Fruit fly (Drosophila melanogaster): Measurements from ENCODE around the gene CG5555.
A peak's percentile ranks its signal among the peaks of the same experiment; 100 is the strongest.

The CG5555 gene

DNA sequence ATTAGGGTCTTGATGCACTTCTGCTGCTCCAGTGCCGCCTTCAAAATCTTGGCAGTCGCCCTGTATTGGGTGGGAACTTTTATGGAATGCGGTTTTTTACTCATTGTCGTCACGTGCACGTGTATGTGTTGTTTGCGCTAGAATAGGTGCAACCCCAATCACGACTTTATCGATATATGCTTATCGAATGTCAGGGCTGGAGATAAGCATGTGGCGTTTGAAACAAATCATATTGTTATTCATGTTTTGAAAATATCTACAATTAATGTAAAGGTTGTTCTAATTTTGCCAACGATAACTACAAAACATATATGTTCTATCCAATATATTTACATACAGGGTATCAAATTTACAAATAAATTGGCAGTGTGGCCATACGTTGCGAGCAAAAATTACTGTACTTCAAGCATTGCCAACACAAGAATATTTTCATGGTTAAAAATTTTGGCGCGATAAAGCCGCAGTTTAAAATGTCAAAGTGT, 18.2 kb downstream of the CG5555 start, which contains the start of the genes CG42359 and Nsun5 (continued):
- TF ChIP-seq CG15696 (tag; optimal IDR thresholded peaks at IDR 0.05) = peak; percentile 85
- TF ChIP-seq bbx (GFP tag; IDR thresholded peaks at IDR 0.05; ENCODE audit: partially characterized antibody) = peak; percentile 88
- peak; percentile 85 for TF ChIP-seq B-H1 (GFP tag; IDR thresholded peaks at IDR 0.05)
- peak; percentile 81 for TF ChIP-seq dmrt99B (tag; optimal IDR thresholded peaks at IDR 0.05)
- no peak for TF ChIP-seq abd-A (tag; optimal IDR thresholded peaks at IDR 0.05)
- TF ChIP-seq unpg (GFP tag; optimal IDR thresholded peaks at IDR 0.05) = peak; percentile 92
- peak; percentile 61; the same call in 1 of the 2 replicates for TF ChIP-seq aop (GFP tag; IDR thresholded peaks at IDR 0.05)
- peak; percentile 94 for TF ChIP-seq CG11560 (tag; IDR thresholded peaks at IDR 0.05)
- peak; percentile 46 for TF ChIP-seq CG10565 (GFP tag; optimal IDR thresholded peaks at IDR 0.05)
- peak; percentile 75 for TF ChIP-seq Fer2 (tag; optimal IDR thresholded peaks at IDR 0.05)
- peak; percentile 26 for TF ChIP-seq corto (GFP tag; optimal IDR thresholded peaks at IDR 0.05)
- peak; percentile 93 for TF ChIP-seq lab (GFP tag; optimal IDR thresholded peaks at IDR 0.05)
- peak; percentile 82 for TF ChIP-seq CG15479 (GFP tag; optimal IDR thresholded peaks at IDR 0.05)
- TF ChIP-seq Opbp (GFP tag; IDR thresholded peaks at IDR 0.05; ENCODE audit: partially characterized antibody) = peak; percentile 82
- TF ChIP-seq danr (GFP tag; IDR thresholded peaks at IDR 0.05) = peak; percentile 62; the same call in 1 of the 2 replicates
- peak; percentile 90 for TF ChIP-seq CoRest (tag; optimal IDR thresholded peaks at IDR 0.05)
- no peak for TF ChIP-seq usp (GFP tag; optimal IDR thresholded peaks at IDR 0.05)
- peak; percentile 94 for TF ChIP-seq Xbp1 (GFP tag; optimal IDR thresholded peaks at IDR 0.05)
- TF ChIP-seq nmo (GFP tag; optimal IDR thresholded peaks at IDR 0.05) = peak; percentile 92
- peak; percentile 70 for TF ChIP-seq ewg (GFP tag; optimal IDR thresholded peaks at IDR 0.05)
- peak; percentile 5 for TF ChIP-seq HLHmδ (GFP tag; optimal IDR thresholded peaks at IDR 0.05)
- peak; percentile 74 for TF ChIP-seq scrt (GFP tag; optimal IDR thresholded peaks at IDR 0.05)
- TF ChIP-seq HLH54F (GFP tag; optimal IDR thresholded peaks at IDR 0.05) = peak; percentile 94
- TF ChIP-seq CG1024 (GFP tag; IDR thresholded peaks at IDR 0.05) = peak; percentile 84
- peak; percentile 90 for TF ChIP-seq Abd-B (GFP tag; optimal IDR thresholded peaks at IDR 0.05)
- peak; percentile 79 for TF ChIP-seq ap (GFP tag; IDR thresholded peaks at IDR 0.05)
- peak; percentile 94 for TF ChIP-seq CG13624 (GFP tag; optimal IDR thresholded peaks at IDR 0.05)
- peak; percentile 73 for TF ChIP-seq CG17802 (tag; optimal IDR thresholded peaks at IDR 0.05)
- no peak for TF ChIP-seq kah (GFP tag; optimal IDR thresholded peaks at IDR 0.05)
- TF ChIP-seq eyg (GFP tag; optimal IDR thresholded peaks at IDR 0.05) = peak; percentile 87
- TF ChIP-seq Spps (tag; optimal IDR thresholded peaks at IDR 0.05) = peak; percentile 85
- peak in 1 of 2 experiments; percentile 31 for TF ChIP-seq tll (GFP tag; optimal IDR thresholded peaks at IDR 0.05)
- peak; percentile 96 for TF ChIP-seq row (GFP tag; IDR thresholded peaks at IDR 0.05)
- peak; percentile 33; the same call in 1 of the 2 replicates for TF ChIP-seq Adf1 (GFP tag; IDR thresholded peaks at IDR 0.05)
- peak; percentile 75 for TF ChIP-seq Myb (GFP tag; optimal IDR thresholded peaks at IDR 0.05)
- peak in 1 of 2 experiments; percentile 41 for TF ChIP-seq Hr78 (GFP tag; optimal IDR thresholded peaks at IDR 0.05)
- TF ChIP-seq CG18764 (GFP tag; optimal IDR thresholded peaks at IDR 0.05) = peak; percentile 92
- TF ChIP-seq CG32767 (GFP tag; IDR thresholded peaks at IDR 0.05) = peak; percentile 85
- TF ChIP-seq CG16779 (GFP tag; IDR thresholded peaks at IDR 0.05) = 0 out of 2 replicates have a peak, but pooled peaks have one; percentile 35
- TF ChIP-seq Meics (GFP tag; optimal IDR thresholded peaks at IDR 0.05) = peak; percentile 83
- peak; percentile 92 for TF ChIP-seq CG12942 (GFP tag; optimal IDR thresholded peaks at IDR 0.05)
- peak; percentile 59 for TF ChIP-seq bigmax (GFP tag; optimal IDR thresholded peaks at IDR 0.05)
- peak; percentile 84 for TF ChIP-seq CG32772 (GFP tag; IDR thresholded peaks at IDR 0.05)
- peak; percentile 62; the same call in 2 of the 3 replicates for TF ChIP-seq sr (GFP tag; IDR thresholded peaks at IDR 0.05)
- peak; percentile 70 for TF ChIP-seq Nf-YB (GFP tag; optimal IDR thresholded peaks at IDR 0.05)
- peak; percentile 55 for TF ChIP-seq CG15011 (GFP tag; optimal IDR thresholded peaks at IDR 0.05)
- peak; percentile 96 for TF ChIP-seq CG1603 (tag; optimal IDR thresholded peaks at IDR 0.05)
- TF ChIP-seq HHEX (GFP tag; optimal IDR thresholded peaks at IDR 0.05) = peak; percentile 84
- peak; percentile 56 for TF ChIP-seq Hmx (GFP tag; optimal IDR thresholded peaks at IDR 0.05)
